Worm (Caenorhabditis elegans): ENCODE data around the gene tut-2.

tut-2 gene

DNA sequence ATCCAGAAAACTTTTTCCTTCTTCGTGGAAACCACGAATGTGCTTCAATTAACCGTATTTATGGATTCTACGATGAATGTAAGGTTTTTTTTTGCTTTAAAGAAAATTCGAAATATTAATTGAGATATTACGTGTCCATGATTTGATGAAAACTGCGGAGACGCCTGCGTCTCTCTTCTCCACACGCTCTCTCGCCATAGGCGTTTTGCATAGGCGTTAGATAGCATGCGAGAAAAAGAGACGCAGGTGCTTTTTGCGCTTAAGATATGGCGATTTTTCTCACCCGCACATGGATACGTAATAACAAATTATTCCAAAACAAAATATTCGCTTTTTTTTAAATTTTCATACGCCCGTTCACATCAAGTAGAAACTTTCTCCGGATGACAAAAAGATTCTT lies 25.4 kb downstream of the tut-2 start:
- no peak for TF ChIP-seq snpc-4 (tag; optimal IDR thresholded peaks at IDR 0.05)
- peak; percentile 23 for TF ChIP-seq hmg-11 (tag; optimal IDR thresholded peaks at IDR 0.05)

DNA sequence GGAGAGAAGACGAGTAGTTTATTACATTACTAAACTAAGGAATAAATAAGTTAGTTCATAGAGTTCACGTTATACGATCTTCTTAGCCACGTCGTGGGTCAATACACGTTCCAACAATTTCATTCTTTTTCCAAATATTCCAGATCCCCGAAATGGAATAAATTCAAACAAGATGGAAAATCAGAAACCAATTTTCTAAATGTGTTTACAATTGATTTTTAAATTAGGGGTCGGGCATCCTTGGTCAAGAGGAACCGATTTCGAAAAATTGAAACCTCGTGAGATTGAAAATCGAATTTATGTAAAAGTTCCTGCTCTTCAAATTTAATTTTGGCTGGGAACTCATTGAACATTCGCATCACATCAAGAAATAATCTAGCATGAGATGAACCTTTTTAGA lies 26.7 kb downstream of the tut-2 start:
- no peak for TF ChIP-seq pqm-1 (tag; optimal IDR thresholded peaks at IDR 0.05)
- peak; percentile 49 for TF ChIP-seq fkh-10 (GFP tag; optimal IDR thresholded peaks at IDR 0.05)
- no peak for TF ChIP-seq ceh-9 (tag; optimal IDR thresholded peaks at IDR 0.05)
- no peak for TF ChIP-seq lin-15B (tag; optimal IDR thresholded peaks at IDR 0.05)
- TF ChIP-seq egl-5 (tag; optimal IDR thresholded peaks at IDR 0.05): no peak

DNA sequence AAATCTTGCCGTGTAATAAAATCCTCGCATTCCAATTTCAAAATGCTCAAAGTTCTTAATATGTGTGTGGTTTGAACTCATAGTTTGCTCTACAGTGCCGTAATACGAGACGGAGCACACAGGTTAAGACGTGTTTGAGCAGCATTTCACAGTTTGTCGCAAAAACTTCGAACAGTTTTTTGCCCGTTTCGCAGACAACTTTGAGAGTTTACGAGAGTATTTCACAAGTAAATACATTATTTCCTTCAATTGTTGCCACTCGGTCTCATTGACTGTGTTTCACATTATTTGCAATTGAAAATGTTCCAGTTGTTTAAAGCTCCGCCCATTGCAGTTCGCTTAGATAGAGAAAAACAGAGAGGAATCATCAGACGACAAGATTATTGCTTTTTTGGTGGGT lies 29.6 kb downstream of the tut-2 start, which contains the start of gene F29F11.20:
F29F11.20 (plus strand) TSS at position 301 of the 400 bp plus-strand sequence.
- TF ChIP-seq nhr-43 (tag; optimal IDR thresholded peaks at IDR 0.05; ENCODE audit: poor library complexity, severe bottlenecking): no peak
- TF ChIP-seq unc-62 (GFP tag; optimal IDR thresholded peaks at IDR 0.05): no peak
- TF ChIP-seq mml-1 (tag; optimal IDR thresholded peaks at IDR 0.05): no peak
- peak; percentile 64 for TF ChIP-seq pha-4 (tag; optimal IDR thresholded peaks at IDR 0.05)
- no peak for TF ChIP-seq daf-12 (tag; optimal IDR thresholded peaks at IDR 0.05)

DNA sequence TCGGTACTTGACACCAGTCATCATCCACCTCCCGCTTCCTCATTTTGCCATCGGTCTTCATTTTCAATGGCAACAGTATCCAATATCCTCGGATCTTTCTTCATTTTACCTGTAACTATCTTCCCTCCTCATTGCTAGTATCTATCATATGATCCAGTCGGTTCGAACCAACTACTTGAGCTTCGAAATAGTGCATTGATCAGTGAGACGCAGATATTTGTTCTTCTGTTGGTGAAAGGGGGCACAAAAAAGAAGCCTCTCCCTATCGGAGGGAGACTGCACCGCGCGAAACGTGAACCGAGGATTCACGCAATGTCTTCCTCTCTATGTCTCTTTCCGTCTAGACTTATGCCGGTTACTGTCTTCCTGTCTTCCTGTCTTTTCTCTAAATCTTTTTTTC lies 33.3 kb downstream of the tut-2 start:
- TF ChIP-seq fos-1 (tag; optimal IDR thresholded peaks at IDR 0.05) (no peak), nhr-28 (tag; optimal IDR thresholded peaks at IDR 0.05) (no peak), jun-1 (tag; optimal IDR thresholded peaks at IDR 0.05) (no peak), zag-1 (tag; optimal IDR thresholded peaks at IDR 0.05) (no peak), nhr-25 (tag; optimal IDR thresholded peaks at IDR 0.05) (no peak), pha-4 (tag; optimal IDR thresholded peaks at IDR 0.05) (peak; percentile 68)

DNA sequence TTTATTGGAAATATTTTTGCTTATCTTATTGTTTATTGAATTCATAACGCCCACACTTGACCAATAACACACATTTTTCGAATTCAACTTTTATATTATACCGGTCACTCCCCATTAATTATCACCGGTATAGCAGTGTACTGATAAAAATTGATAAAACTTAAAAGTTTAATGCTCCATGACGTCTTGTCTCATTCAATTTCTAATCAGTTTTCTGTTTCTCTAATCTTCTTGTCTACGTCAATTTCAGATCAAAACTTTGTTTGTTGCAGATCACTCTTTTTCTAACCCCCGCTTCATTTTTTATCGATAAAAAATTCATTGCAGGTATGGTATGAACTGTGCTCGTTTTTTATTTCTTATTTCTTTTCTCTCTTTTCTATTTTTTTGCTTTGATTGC lies 35.7 kb downstream of the tut-2 start:
- TF ChIP-seq pqm-1 (tag; optimal IDR thresholded peaks at IDR 0.05) (peak; percentile 99), fos-1 (tag; optimal IDR thresholded peaks at IDR 0.05) (peak; percentile 11), jun-1 (tag; optimal IDR thresholded peaks at IDR 0.05) (peak; percentile 88), pha-4 (tag; optimal IDR thresholded peaks at IDR 0.05) (peak; percentile 81), elt-2 (tag; optimal IDR thresholded peaks at IDR 0.05) (peak; percentile 99), ztf-4 (tag; optimal IDR thresholded peaks at IDR 0.05) (no peak)

DNA sequence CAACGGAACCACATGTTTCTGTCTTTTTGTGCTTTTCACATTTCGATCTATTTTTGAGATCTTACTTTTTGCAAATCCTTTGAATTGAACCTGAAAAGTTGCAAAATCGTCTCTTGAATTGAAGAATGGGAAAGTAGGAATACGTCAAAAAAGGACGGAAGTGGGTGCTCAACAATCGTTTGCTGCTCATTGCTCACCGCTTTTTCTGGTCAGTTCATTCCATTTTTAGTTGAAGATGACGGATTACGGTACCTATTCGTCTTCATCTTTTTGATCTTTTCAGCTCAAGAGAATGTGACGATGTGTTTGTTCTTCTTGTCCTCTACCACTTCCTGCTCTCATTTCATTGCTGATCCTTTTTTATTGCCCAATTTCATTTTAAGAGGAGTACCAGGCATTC lies 37.1 kb downstream of the tut-2 start, which contains the start of gene C05A2.4:
C05A2.4 (plus strand) TSS at position 301 of the 400 bp plus-strand sequence.
- TF ChIP-seq nhr-11 (tag; optimal IDR thresholded peaks at IDR 0.05): no peak
- TF ChIP-seq pqm-1 (tag; optimal IDR thresholded peaks at IDR 0.05): peak; percentile 21
- no peak for TF ChIP-seq nhr-25 (tag; optimal IDR thresholded peaks at IDR 0.05)

DNA sequence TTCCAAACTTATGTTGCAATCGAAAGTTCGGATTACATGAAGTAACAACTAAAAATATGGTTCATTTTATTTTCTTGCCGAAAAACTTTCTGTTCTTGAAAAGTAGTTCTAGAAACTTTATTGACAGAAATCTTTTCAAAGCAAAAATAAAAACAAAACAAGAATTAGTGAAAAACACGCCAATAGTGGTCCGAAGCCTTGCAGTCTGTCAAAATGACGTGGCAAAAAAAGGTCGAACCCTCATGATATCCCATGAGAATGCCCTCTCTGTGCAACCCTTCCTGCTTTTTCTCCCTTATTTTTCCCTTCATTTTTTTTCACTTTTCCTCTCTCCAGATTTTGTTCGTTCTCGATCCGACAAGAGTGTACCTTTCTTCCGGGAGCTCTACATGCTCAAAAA lies 41.1 kb downstream of the tut-2 start:
- TF ChIP-seq daf-12 (tag; optimal IDR thresholded peaks at IDR 0.05): no peak
- TF ChIP-seq fkh-10 (GFP tag; optimal IDR thresholded peaks at IDR 0.05): peak; percentile 35

DNA sequence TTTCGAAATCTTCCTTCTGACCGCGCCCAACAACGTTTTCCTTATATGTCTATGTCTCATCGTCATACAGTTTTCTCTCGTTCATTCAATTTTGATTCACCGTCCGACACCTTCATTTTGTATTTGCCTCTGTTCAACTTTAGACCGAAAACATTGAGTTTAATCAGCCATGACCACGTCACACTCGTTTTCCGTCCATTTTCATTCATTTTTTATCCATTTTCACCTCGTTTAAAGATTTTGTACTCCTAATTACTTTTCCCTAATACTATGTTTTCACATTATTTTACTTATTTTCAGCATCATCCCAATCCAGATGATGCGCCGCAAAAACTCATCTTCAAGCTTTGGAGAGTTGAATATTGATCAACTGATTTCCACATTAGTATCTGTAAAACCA lies 44.2 kb downstream of the tut-2 start, which contains the start of gene pph-1:
pph-1 (plus strand) TSS at position 301 of the 400 bp plus-strand sequence.
- TF ChIP-seq elt-3 (tag; optimal IDR thresholded peaks at IDR 0.05) (no peak), nhr-23 (tag; optimal IDR thresholded peaks at IDR 0.05) (no peak), pqm-1 (tag; optimal IDR thresholded peaks at IDR 0.05) (no peak), nhr-43 (tag; optimal IDR thresholded peaks at IDR 0.05; ENCODE audit: poor library complexity, severe bottlenecking) (no peak), nhr-67 (tag; optimal IDR thresholded peaks at IDR 0.05) (no peak)

DNA sequence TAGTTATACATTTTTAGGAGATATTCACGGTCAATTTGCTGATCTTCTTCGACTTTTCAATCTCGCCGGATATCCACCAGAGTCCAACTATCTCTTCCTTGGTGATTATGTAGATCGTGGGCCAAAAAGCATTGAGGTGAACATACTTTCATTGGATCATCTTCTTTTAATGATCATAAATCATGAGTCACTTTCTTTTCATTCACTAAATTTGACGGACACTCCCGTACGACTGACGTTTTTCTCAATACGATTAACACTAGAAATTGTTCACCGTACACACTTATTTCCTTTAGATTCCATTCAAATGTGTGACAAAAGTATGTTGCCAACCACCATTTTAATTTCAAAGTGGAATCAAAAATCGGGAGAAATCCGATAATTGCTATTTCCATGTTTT lies 44.9 kb downstream of the tut-2 start:
- TF ChIP-seq nhr-237 (tag; optimal IDR thresholded peaks at IDR 0.05): no peak
- TF ChIP-seq zag-1 (tag; optimal IDR thresholded peaks at IDR 0.05): no peak
- TF ChIP-seq jun-1 (tag; optimal IDR thresholded peaks at IDR 0.05): no peak
- TF ChIP-seq ama-1 (optimal IDR thresholded peaks at IDR 0.05): no peak
- no peak for TF ChIP-seq fos-1 (tag; optimal IDR thresholded peaks at IDR 0.05)
- TF ChIP-seq pha-4 (tag; optimal IDR thresholded peaks at IDR 0.05): no peak
- no peak for TF ChIP-seq elt-2 (tag; optimal IDR thresholded peaks at IDR 0.05)
- TF ChIP-seq eor-1 (tag; optimal IDR thresholded peaks at IDR 0.05): no peak
- TF ChIP-seq nhr-76 (tag; optimal IDR thresholded peaks at IDR 0.05): no peak
- TF ChIP-seq fkh-2 (tag; optimal IDR thresholded peaks at IDR 0.05): no peak
- no peak for TF ChIP-seq ceh-82 (tag; optimal IDR thresholded peaks at IDR 0.05)
- TF ChIP-seq tbx-2 (tag; optimal IDR thresholded peaks at IDR 0.05): no peak
- no peak for TF ChIP-seq skn-1 (tag; optimal IDR thresholded peaks at IDR 0.05)
- no peak for TF ChIP-seq lsy-12 (tag; optimal IDR thresholded peaks at IDR 0.05)
- no peak for TF ChIP-seq ztf-4 (tag; optimal IDR thresholded peaks at IDR 0.05)
- no peak for TF ChIP-seq ceh-28 (tag; optimal IDR thresholded peaks at IDR 0.05)
- TF ChIP-seq unc-62 (GFP tag; optimal IDR thresholded peaks at IDR 0.05): no peak
- no peak for TF ChIP-seq hmg-11 (tag; optimal IDR thresholded peaks at IDR 0.05)
- TF ChIP-seq fkh-10 (GFP tag; optimal IDR thresholded peaks at IDR 0.05): no peak
- no peak for TF ChIP-seq pqm-1 (tag; optimal IDR thresholded peaks at IDR 0.05)
